Fruit fly (Drosophila melanogaster) whole organism, wandering third instar larva: ENCODE data around the gene emc.

Experiments
- Abd-B ChIP-seq: fragments of >200 bp; optimal IDR thresholded peaks from 2 replicates; lab custom pipeline; 2017; ENCODE audit warnings: missing biosample characterization, missing genetic modification characterization
- CG32264 ChIP-seq: fragments of 200-800 bp; sonication (Bioruptor generic); optimal IDR thresholded peaks from 2 replicates; lab custom pipeline; 2016; ENCODE audit warnings: missing biosample characterization, missing genetic modification characterization
- CG9705 ChIP-seq: fragments of 200-800 bp; sonication (Bioruptor generic); optimal IDR thresholded peaks from 2 replicates; lab custom pipeline; 2018; ENCODE audit warnings: missing biosample characterization, mild to moderate bottlenecking, missing genetic modification characterization
- CrebA ChIP-seq: fragments of 200-800 bp; sonication (Bioruptor generic); optimal IDR thresholded peaks from 2 replicates; lab custom pipeline; 2016; ENCODE audit warnings: missing biosample characterization, mild to moderate bottlenecking, missing genetic modification characterization, borderline replicate concordance
- Dfd ChIP-seq: fragments of >200 bp; optimal IDR thresholded peaks from 2 replicates; lab custom pipeline; 2017; ENCODE audit warnings: missing biosample characterization, missing genetic modification characterization
- Dif ChIP-seq: fragments of 200-275, 200-300 bp; sonication (Bioruptor generic); optimal IDR thresholded peaks from 2 replicates; lab custom pipeline; 2018; ENCODE audit warnings: missing biosample characterization, missing genetic modification characterization; ENCODE audit not compliant: partially characterized antibody
- GATAd ChIP-seq: sonication (Bioruptor generic); optimal IDR thresholded peaks from 2 replicates; lab custom pipeline; 2016; ENCODE audit warnings: missing biosample characterization, missing genetic modification characterization
- HLH106 ChIP-seq: fragments of 200-800 bp; optimal IDR thresholded peaks from 3 replicates; lab custom pipeline; 2019; ENCODE audit warnings: missing biosample characterization, mild to moderate bottlenecking, missing genetic modification characterization, moderate library complexity
- Hnf4 ChIP-seq: fragments of 200-800 bp; sonication (Bioruptor generic); optimal IDR thresholded peaks from 2 replicates; lab custom pipeline; 2016; ENCODE audit warnings: missing biosample characterization, mild to moderate bottlenecking, missing genetic modification characterization
- Hr83 ChIP-seq: fragments of 200-300 bp; sonication (Bioruptor generic); optimal IDR thresholded peaks from 2 replicates; lab custom pipeline; 2016; ENCODE audit warnings: missing biosample characterization, mild to moderate bottlenecking, missing genetic modification characterization, moderate library complexity; ENCODE audit not compliant: poor library complexity, severe bottlenecking
- Jra ChIP-seq: sonication (Bioruptor generic); optimal IDR thresholded peaks from 2 replicates; lab custom pipeline; 2016; ENCODE audit warnings: missing biosample characterization, missing genetic modification characterization
- Myc ChIP-seq: fragments of >200 bp; optimal IDR thresholded peaks from 2 replicates; lab custom pipeline; 2017
- N ChIP-seq: fragments of >200 bp; optimal IDR thresholded peaks from 2 replicates; lab custom pipeline; 2018; ENCODE audit warnings: missing biosample characterization, missing external identifiers, missing genetic modification characterization
- OdsH ChIP-seq: fragments of 200-800 bp; sonication (Bioruptor generic); optimal IDR thresholded peaks from 2 replicates; lab custom pipeline; 2016; ENCODE audit warnings: missing biosample characterization, mild to moderate bottlenecking, missing genetic modification characterization
- Rel ChIP-seq, 2 experiments: fragments of 200-800 bp; sonication (Bioruptor generic) in 1 of 2; optimal IDR thresholded peaks; 2 replicates in 1 of 2; 3 replicates in 1 of 2; lab custom pipeline; 2016 to 2019; ENCODE audit warnings: mild to moderate bottlenecking in 2 of 2, missing biosample characterization in 2 of 2, missing genetic modification characterization in 2 of 2, moderate library complexity in 1 of 2
- Sp1 ChIP-seq: fragments of 200-800 bp; sonication (Bioruptor generic); optimal IDR thresholded peaks from 3 replicates; lab custom pipeline; 2019; ENCODE audit warnings: missing biosample characterization, mild to moderate bottlenecking, missing genetic modification characterization, moderate library complexity
- Vsx2 ChIP-seq: fragments of 200-300, 225-300 bp; sonication (Bioruptor generic); optimal IDR thresholded peaks from 2 replicates; lab custom pipeline; 2018; ENCODE audit warnings: missing biosample characterization, missing genetic modification characterization; ENCODE audit not compliant: partially characterized antibody
- br ChIP-seq: fragments of 200-800 bp; sonication (Bioruptor generic); optimal IDR thresholded peaks from 2 replicates; lab custom pipeline; 2016; ENCODE audit warnings: missing biosample characterization, missing genetic modification characterization
- brk ChIP-seq: fragments of 200-800 bp; sonication (Bioruptor generic); optimal IDR thresholded peaks from 2 replicates; lab custom pipeline; 2016; ENCODE audit warnings: missing biosample characterization, mild to moderate bottlenecking, missing genetic modification characterization
- dl ChIP-seq, 2 experiments: fragments of 175-275, 200-275 bp in 1 of 2; fragments of 200-275 bp in 1 of 2; sonication (Bioruptor generic); optimal IDR thresholded peaks; lab custom pipeline; 2018; ENCODE audit warnings: mild to moderate bottlenecking in 2 of 2, missing biosample characterization in 2 of 2, missing genetic modification characterization in 2 of 2, moderate library complexity in 2 of 2; ENCODE audit not compliant: partially characterized antibody in 2 of 2, insufficient read depth in 1 of 2
- dmrt93B ChIP-seq: fragments of 200-800 bp; sonication (Bioruptor generic); optimal IDR thresholded peaks from 2 replicates; lab custom pipeline; 2018; ENCODE audit warnings: missing biosample characterization, mild to moderate bottlenecking, missing genetic modification characterization
- dsf ChIP-seq: sonication (Bioruptor generic); optimal IDR thresholded peaks from 2 replicates; lab custom pipeline; 2016; ENCODE audit warnings: missing biosample characterization, missing genetic modification characterization, borderline replicate concordance
- ey ChIP-seq: fragments of 200-800 bp; sonication (Bioruptor generic); optimal IDR thresholded peaks from 2 replicates; lab custom pipeline; 2016; ENCODE audit warnings: missing biosample characterization, missing genetic modification characterization
- foxo ChIP-seq, 2 experiments: fragments of 200-800 bp; sonication (Bioruptor generic); optimal IDR thresholded peaks; 2 replicates in 1 of 2; 3 replicates in 1 of 2; lab custom pipeline; 2016 to 2017; ENCODE audit warnings: missing biosample characterization in 2 of 2, missing genetic modification characterization in 2 of 2
- fru ChIP-seq: fragments of 200-800 bp; sonication (Bioruptor generic); optimal IDR thresholded peaks from 3 replicates; lab custom pipeline; 2016; ENCODE audit warnings: missing biosample characterization, mild to moderate bottlenecking, missing genetic modification characterization
- h ChIP-seq: fragments of 200-800 bp; sonication (Bioruptor generic); optimal IDR thresholded peaks from 3 replicates; lab custom pipeline; 2016; ENCODE audit warnings: missing biosample characterization, mild to moderate bottlenecking, missing genetic modification characterization
- jim ChIP-seq: fragments of 175-275, 200-325 bp; sonication (Bioruptor generic); optimal IDR thresholded peaks from 2 replicates; lab custom pipeline; 2016; ENCODE audit warnings: missing biosample characterization, mild to moderate bottlenecking, missing genetic modification characterization
- lola ChIP-seq: fragments of >200 bp; optimal IDR thresholded peaks from 2 replicates; lab custom pipeline; 2017; ENCODE audit warnings: missing biosample characterization, missing genetic modification characterization
- pan ChIP-seq: fragments of >200 bp; optimal IDR thresholded peaks from 2 replicates; lab custom pipeline; 2017
- psq ChIP-seq: fragments of 200-800 bp; sonication (Bioruptor generic); optimal IDR thresholded peaks from 3 replicates; lab custom pipeline; 2017; ENCODE audit warnings: missing biosample characterization, mild to moderate bottlenecking, missing genetic modification characterization, moderate library complexity
- rgr ChIP-seq: fragments of 200-800 bp; sonication (Bioruptor generic); optimal IDR thresholded peaks from 3 replicates; lab custom pipeline; 2016; ENCODE audit warnings: missing biosample characterization, mild to moderate bottlenecking, missing genetic modification characterization
- sage ChIP-seq: fragments of 200-800 bp; sonication (Bioruptor generic); optimal IDR thresholded peaks from 2 replicates; lab custom pipeline; 2016; ENCODE audit warnings: missing biosample characterization, mild to moderate bottlenecking, missing genetic modification characterization
- sv ChIP-seq: fragments of 200-800 bp; sonication (Bioruptor generic); optimal IDR thresholded peaks from 3 replicates; lab custom pipeline; 2016; ENCODE audit warnings: missing biosample characterization, missing genetic modification characterization
- tai ChIP-seq: sonication (Bioruptor generic); optimal IDR thresholded peaks from 2 replicates; lab custom pipeline; 2016; ENCODE audit warnings: missing biosample characterization, missing genetic modification characterization
- usp ChIP-seq: fragments of >200 bp; optimal IDR thresholded peaks from 2 replicates; lab custom pipeline; 2017; ENCODE audit warnings: missing biosample characterization, missing genetic modification characterization
- woc ChIP-seq: sonication (Bioruptor generic); optimal IDR thresholded peaks from 2 replicates; lab custom pipeline; 2016; ENCODE audit warnings: missing biosample characterization, mild to moderate bottlenecking, missing genetic modification characterization

The emc gene

DNA sequence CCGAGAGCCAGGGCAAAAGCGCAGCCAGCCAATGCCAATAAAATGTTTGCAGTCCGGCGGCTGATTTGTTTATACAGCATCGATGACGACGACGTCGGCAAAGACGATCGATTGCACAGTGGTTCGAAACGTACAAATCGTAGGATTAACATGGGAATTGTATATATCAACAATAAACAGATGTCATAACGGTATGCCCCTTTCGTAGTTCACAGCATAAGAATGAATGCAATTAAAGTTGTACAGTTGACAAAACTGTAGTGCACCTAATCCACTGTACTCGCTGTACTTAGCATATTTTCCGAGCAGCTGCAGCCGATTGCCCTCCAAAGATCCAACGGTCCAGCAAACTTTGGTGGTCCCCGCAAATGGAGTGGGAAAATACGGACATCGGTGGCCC, 22.2 kb downstream of the emc start (continued):
- TF ChIP-seq sage (peak; percentile 57), CG9705 (GFP tag; lab: Kevin White, UChicago) (no peak), N (GFP tag; lab: Kevin White, UChicago) (no peak), OdsH (GFP tag; lab: Kevin White, UChicago) (peak; percentile 75), Sp1 (peak; percentile 63), Abd-B (no peak), Dif (no peak), tai (GFP tag; lab: Kevin White, UChicago) (no peak), jim (no peak), dl (GFP tag; optimal IDR thresholded peaks at IDR 0.05; lab: Kevin White, UChicago; ENCODE audit: insufficient read depth in 1 of 2, partially characterized antibody in 2 of 2) (no peak), foxo (GFP tag; optimal IDR thresholded peaks at IDR 0.05; lab: Kevin White, UChicago) (peak; percentile 8 to 84), brk (GFP tag; lab: Kevin White, UChicago) (peak; percentile 44), dsf (GFP tag; lab: Kevin White, UChicago) (no peak)

DNA sequence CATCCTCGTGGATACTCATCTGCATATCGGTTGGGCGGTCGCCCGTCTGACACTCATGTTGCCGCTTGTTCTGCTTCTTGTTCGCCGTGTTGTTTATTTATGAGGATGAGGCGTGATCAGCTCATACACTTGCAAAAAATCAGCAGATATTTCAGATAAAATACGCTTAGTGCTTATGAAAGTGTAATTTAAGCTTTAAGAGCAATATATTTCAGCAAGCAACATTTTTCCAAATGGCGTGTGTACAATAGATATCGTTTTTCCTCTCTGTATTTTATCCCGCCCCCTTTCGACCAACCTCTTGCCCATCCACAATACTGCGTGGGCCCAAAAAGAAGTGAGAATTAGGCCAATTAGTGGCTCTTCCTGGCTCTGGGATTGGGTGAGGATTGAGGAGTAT, 23.0 kb downstream of the emc start:
- no peak for TF ChIP-seq Rel (GFP tag; optimal IDR thresholded peaks at IDR 0.05; lab: Kevin White, UChicago)
- TF ChIP-seq Rel (tag; optimal IDR thresholded peaks at IDR 0.05; lab: Kevin White, UChicago) = no peak
- TF ChIP-seq OdsH (GFP tag; lab: Kevin White, UChicago) = peak; percentile 51
- no peak for TF ChIP-seq Abd-B
- TF ChIP-seq Sp1 = peak; percentile 53
- no peak for TF ChIP-seq usp
- no peak for TF ChIP-seq tai (GFP tag; lab: Kevin White, UChicago)
- peak; percentile 28 for TF ChIP-seq Hnf4
- no peak for TF ChIP-seq sv (GFP tag; lab: Kevin White, UChicago)
- peak; percentile 40 for TF ChIP-seq woc
- TF ChIP-seq Jra = no peak
- no peak for TF ChIP-seq GATAd (GFP tag; lab: Kevin White, UChicago)
- TF ChIP-seq Myc = no peak
- peak; percentile 51 for TF ChIP-seq fru (GFP tag; lab: Kevin White, UChicago)
- no peak for TF ChIP-seq CG32264 (GFP tag; lab: Kevin White, UChicago)
- TF ChIP-seq ey (GFP tag; lab: Kevin White, UChicago) = peak; percentile 63
- TF ChIP-seq Dif = no peak
- peak; percentile 67 for TF ChIP-seq HLH106 (tag; lab: Kevin White, UChicago)
- TF ChIP-seq Hr83 (GFP tag; lab: Kevin White, UChicago) = no peak
- peak in 1 of 2 experiments; percentile 64 for TF ChIP-seq foxo (GFP tag; optimal IDR thresholded peaks at IDR 0.05; lab: Kevin White, UChicago)
- TF ChIP-seq dmrt93B = peak; percentile 28
- peak; percentile 45 for TF ChIP-seq rgr
- peak; percentile 52 for TF ChIP-seq br (GFP tag; lab: Kevin White, UChicago)
- no peak for TF ChIP-seq pan
- TF ChIP-seq lola (GFP tag; lab: Kevin White, UChicago) = no peak
- no peak for TF ChIP-seq CG9705 (GFP tag; lab: Kevin White, UChicago)
- no peak for TF ChIP-seq Dfd (GFP tag; lab: Kevin White, UChicago)
- no peak for TF ChIP-seq brk (GFP tag; lab: Kevin White, UChicago)
- peak; percentile 36 for TF ChIP-seq psq (GFP tag; lab: Kevin White, UChicago)
- TF ChIP-seq dl (GFP tag; optimal IDR thresholded peaks at IDR 0.05; lab: Kevin White, UChicago; ENCODE audit: insufficient read depth in 1 of 2, partially characterized antibody in 2 of 2) = no peak
- TF ChIP-seq dsf (GFP tag; lab: Kevin White, UChicago) = no peak
- TF ChIP-seq h = peak; percentile 77
- TF ChIP-seq Vsx2 (GFP tag; lab: Kevin White, UChicago) = peak; percentile 28
- TF ChIP-seq CrebA (GFP tag; lab: Kevin White, UChicago) = no peak
- TF ChIP-seq, all 38 proteins: peak for 14
